Worm (Caenorhabditis elegans): ENCODE measurements around the gene krr-1.

krr-1 gene

DNA sequence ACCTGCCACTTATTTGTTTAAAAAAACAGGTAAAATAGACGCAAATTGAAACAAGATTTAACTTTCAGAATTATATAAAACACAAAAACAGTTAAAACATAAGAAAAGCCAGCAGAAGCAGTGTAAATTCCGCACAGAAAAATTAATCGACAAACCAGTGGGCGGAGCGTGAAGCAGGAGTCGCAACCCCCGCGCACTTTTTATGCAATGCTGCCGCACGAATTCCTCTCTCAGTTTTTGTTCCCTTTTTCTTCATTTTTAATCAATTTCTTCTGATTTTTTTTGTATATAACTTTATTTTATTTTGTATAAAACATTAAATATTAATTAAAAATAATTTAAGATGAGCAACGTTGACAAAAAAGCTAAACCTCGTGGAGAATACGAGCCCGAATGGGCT is at the start of gene krr-1, which contains the start of gene gei-6 (continued):
- TF ChIP-seq madf-10 (tag; optimal IDR thresholded peaks at IDR 0.05) (no peak), Y67H2A.10 (GFP tag; conservative IDR thresholded peaks at IDR 0.05) (no peak), F52B5.7 (tag; optimal IDR thresholded peaks at IDR 0.05) (no peak), let-526 (GFP tag; IDR thresholded peaks at IDR 0.05) (no peak), unc-62 (GFP tag; optimal IDR thresholded peaks at IDR 0.05) (no peak), T26A5.8 (tag; optimal IDR thresholded peaks at IDR 0.05) (no peak), hlh-12 (tag; optimal IDR thresholded peaks at IDR 0.05) (no peak), tbx-9 (tag; optimal IDR thresholded peaks at IDR 0.05; ENCODE audit: borderline replicate concordance) (no peak), egrh-3 (GFP tag; IDR thresholded peaks at IDR 0.05) (0 out of 2 replicates have a peak, but pooled peaks have one; percentile 34), ceh-27 (GFP tag; optimal IDR thresholded peaks at IDR 0.05) (peak; percentile 9), F10E7.11 (tag; optimal IDR thresholded peaks at IDR 0.05) (no peak), snpc-3.4 (tag; optimal IDR thresholded peaks at IDR 0.05) (peak; percentile 62), ccch-3 (GFP tag; optimal IDR thresholded peaks at IDR 0.05) (no peak), rpc-1 (optimal IDR thresholded peaks at IDR 0.05) (peak; percentile 34), rpc-1 (tag; optimal IDR thresholded peaks at IDR 0.05) (no peak), sdz-38 (tag; optimal IDR thresholded peaks at IDR 0.05) (no peak), zfh-2 (GFP tag; conservative IDR thresholded peaks at IDR 0.05) (peak; percentile 42; the same call in 1 of the 2 replicates), K12H6.12 (tag; optimal IDR thresholded peaks at IDR 0.05) (no peak), mel-28 (tag; optimal IDR thresholded peaks at IDR 0.05; ENCODE audit: borderline replicate concordance) (no peak), lin-54 (GFP tag; optimal IDR thresholded peaks at IDR 0.05) (peak; percentile 14), dpl-1 (GFP tag; optimal IDR thresholded peaks at IDR 0.05) (no peak), let-607 (tag; optimal IDR thresholded peaks at IDR 0.05) (no peak), akir-1 (GFP tag; optimal IDR thresholded peaks at IDR 0.05) (no peak), zim-3 (tag; optimal IDR thresholded peaks at IDR 0.05) (no peak), F55B11.4 (tag; optimal IDR thresholded peaks at IDR 0.05; ENCODE audit: borderline replicate concordance, insufficient read depth) (no peak), fkh-3 (tag; optimal IDR thresholded peaks at IDR 0.05) (no peak), cebp-1 (GFP tag; IDR thresholded peaks at IDR 0.05) (no peak), cebp-1 (tag; optimal IDR thresholded peaks at IDR 0.05) (peak; percentile 51), ceh-91 (GFP tag; IDR thresholded peaks at IDR 0.05) (no peak), repo-1 (tag; optimal IDR thresholded peaks at IDR 0.05) (no peak), snpc-1.3 (tag; optimal IDR thresholded peaks at IDR 0.05; ENCODE audit: insufficient read depth) (peak; percentile 55), nfya-2 (GFP tag; IDR thresholded peaks at IDR 0.05) (no peak), F22D6.2 (tag; optimal IDR thresholded peaks at IDR 0.05) (no peak), F49E8.2 (tag; optimal IDR thresholded peaks at IDR 0.05; ENCODE audit: insufficient read depth) (peak; percentile 8), lin-35 (GFP tag; optimal IDR thresholded peaks at IDR 0.05) (peak in 1 of 3 experiments; percentile 53), hmg-1.2 (GFP tag; IDR thresholded peaks at IDR 0.05) (no peak), die-1 (tag; optimal IDR thresholded peaks at IDR 0.05) (no peak), B0019.2 (GFP tag; conservative IDR thresholded peaks at IDR 0.05) (no peak), xnd-1 (tag; optimal IDR thresholded peaks at IDR 0.05) (no peak), attf-6 (GFP tag; IDR thresholded peaks at IDR 0.05) (no peak), rcor-1 (GFP tag; IDR thresholded peaks at IDR 0.05) (no peak), sptf-2 (GFP tag; optimal IDR thresholded peaks at IDR 0.05) (no peak), ceh-58 (GFP tag; IDR thresholded peaks at IDR 0.05) (no peak), ztf-25 (GFP tag; IDR thresholded peaks at IDR 0.05) (no peak), dpff-1 (tag; optimal IDR thresholded peaks at IDR 0.05) (no peak), Y95B8A.8 (GFP tag; IDR thresholded peaks at IDR 0.05) (no peak), hsf-1 (GFP tag; IDR thresholded peaks at IDR 0.05) (no peak), Y53F4B.3 (GFP tag; IDR thresholded peaks at IDR 0.05) (no peak), nfya-1 (tag; optimal IDR thresholded peaks at IDR 0.05; ENCODE audit: borderline replicate concordance, insufficient read depth) (no peak)
